Worm (Caenorhabditis elegans): ENCODE results near the gene mnk-1.

- TF ChIP-seq hnd-1 (tag; optimal IDR thresholded peaks at IDR 0.05) (no peak), hmbx-1 (tag; optimal IDR thresholded peaks at IDR 0.05) (no peak), ceh-36 (tag; optimal IDR thresholded peaks at IDR 0.05) (no peak), ama-1 (optimal IDR thresholded peaks at IDR 0.05) (no peak), ets-7 (tag; optimal IDR thresholded peaks at IDR 0.05) (no peak)
These were observed 60.4 kb downstream of the mnk-1 start, which contains the start of gene ZK666.14 for ce11 chrII:10494467-10494866.

All from whole organism, early embryonic.